Fruit fly (Drosophila melanogaster): Measurements from ENCODE around the gene AttD.

dm6 chr3R:17655040-17655439, 30.0 kb downstream of the AttD start:
- TF ChIP-seq ttk (optimal IDR thresholded peaks at IDR 0.05), result no peak
- no peak for TF ChIP-seq Myc (optimal IDR thresholded peaks at IDR 0.05)
- no peak for TF ChIP-seq h (optimal IDR thresholded peaks at IDR 0.05)

All from Kc167 (cell line).